Fruit fly (Drosophila melanogaster): ENCODE measurements around the gene Mkrn1.

Mkrn1 gene

DNA sequence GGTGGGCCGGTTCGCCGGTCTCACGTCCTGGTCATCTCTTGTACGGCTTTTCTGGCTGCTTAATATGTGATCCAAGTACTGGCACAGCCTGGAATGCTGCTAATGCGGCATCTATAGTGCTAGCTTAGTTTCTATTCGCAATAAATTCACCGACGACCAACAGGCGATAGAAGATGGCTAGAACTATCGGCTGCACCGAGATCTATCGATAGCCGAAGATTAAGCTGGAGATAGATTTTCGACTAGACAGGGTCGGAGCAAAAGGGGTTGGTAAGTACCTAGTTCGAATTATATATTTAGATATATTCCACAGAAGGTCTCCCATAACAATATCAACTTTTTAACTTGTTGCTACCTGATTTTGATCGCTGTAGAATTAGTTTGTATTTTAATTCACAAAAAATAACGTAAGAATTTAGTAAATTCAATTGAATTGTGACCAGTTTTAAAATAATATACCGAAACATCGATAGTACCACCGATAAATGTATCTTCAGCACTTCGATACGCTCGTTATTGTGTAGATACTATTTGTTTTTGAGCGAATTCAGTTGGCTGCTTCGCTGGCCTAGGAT lies 26.1 kb downstream of the Mkrn1 start, which contains the start of the genes Glg1 and M6 (continued):
- TF ChIP-seq CG6791 (GFP tag; IDR thresholded peaks at IDR 0.05; ENCODE audit: partially characterized antibody) (peak; percentile 92), dmrt99B (tag; optimal IDR thresholded peaks at IDR 0.05) (peak; percentile 55), Kr (GFP tag; optimal IDR thresholded peaks at IDR 0.05) (no peak), CG33213 (GFP tag; optimal IDR thresholded peaks at IDR 0.05) (peak; percentile 29), wor (GFP tag; IDR thresholded peaks at IDR 0.05) (no peak), Awh (GFP tag; IDR thresholded peaks at IDR 0.05) (no peak), eve (GFP tag; optimal IDR thresholded peaks at IDR 0.05) (no peak), Lpt (GFP tag; optimal IDR thresholded peaks at IDR 0.05) (no peak), Scr (GFP tag; IDR thresholded peaks at IDR 0.05; ENCODE audit: partially characterized antibody) (peak; percentile 96), Xbp1 (GFP tag; optimal IDR thresholded peaks at IDR 0.05) (peak; percentile 75), Bdp1 (GFP tag; optimal IDR thresholded peaks at IDR 0.05) (peak; percentile 38), CG9437 (GFP tag; optimal IDR thresholded peaks at IDR 0.05) (peak; percentile 38), sens-2 (GFP tag; IDR thresholded peaks at IDR 0.05) (peak; percentile 35; the same call in 1 of the 2 replicates), Optix (GFP tag; IDR thresholded peaks at IDR 0.05) (no peak), nom (GFP tag; optimal IDR thresholded peaks at IDR 0.05) (no peak), CG17186 (GFP tag; optimal IDR thresholded peaks at IDR 0.05) (peak; percentile 57), Hr51 (GFP tag; optimal IDR thresholded peaks at IDR 0.05) (peak; percentile 55 to 62), CG14667 (GFP tag; IDR thresholded peaks at IDR 0.05) (peak; percentile 15; the same call in 1 of the 2 replicates), tna (GFP tag; IDR thresholded peaks at IDR 0.05; ENCODE audit: partially characterized antibody) (peak; percentile 94), CG6765 (GFP tag; optimal IDR thresholded peaks at IDR 0.05) (no peak), Xrp1 (GFP tag; IDR thresholded peaks at IDR 0.05) (peak; percentile 74), Jarid2 (GFP tag; optimal IDR thresholded peaks at IDR 0.05) (peak; percentile 40), her (GFP tag; optimal IDR thresholded peaks at IDR 0.05) (no peak), hkb (optimal IDR thresholded peaks at IDR 0.05) (no peak), hkb (GFP tag; IDR thresholded peaks at IDR 0.05) (peak; percentile 68), knrl (GFP tag; IDR thresholded peaks at IDR 0.05; ENCODE audit: partially characterized antibody) (peak; percentile 96), CG33557 (GFP tag; optimal IDR thresholded peaks at IDR 0.05) (peak; percentile 54), jing (GFP tag; optimal IDR thresholded peaks at IDR 0.05) (no peak), CG7372 (GFP tag; IDR thresholded peaks at IDR 0.05) (peak; percentile 54; the same call in 1 of the 2 replicates), Sox100B (GFP tag; optimal IDR thresholded peaks at IDR 0.05) (peak; percentile 42), Antp (GFP tag; optimal IDR thresholded peaks at IDR 0.05) (peak; percentile 64), Dref (GFP tag; IDR thresholded peaks at IDR 0.05) (peak; percentile 89), E2f1 (GFP tag; IDR thresholded peaks at IDR 0.05) (0 out of 2 replicates have a peak, but pooled peaks have one; percentile 21), CG2202 (tag; optimal IDR thresholded peaks at IDR 0.05) (peak; percentile 62), CkIIα-i1 (GFP tag; IDR thresholded peaks at IDR 0.05) (no peak), CG10209 (GFP tag; optimal IDR thresholded peaks at IDR 0.05) (peak; percentile 55), CG16779 (GFP tag; IDR thresholded peaks at IDR 0.05) (no peak), HLHmδ (GFP tag; optimal IDR thresholded peaks at IDR 0.05) (no peak), CG11504 (tag; optimal IDR thresholded peaks at IDR 0.05) (peak; percentile 81), tx (GFP tag; optimal IDR thresholded peaks at IDR 0.05) (peak; percentile 36), trh (GFP tag; optimal IDR thresholded peaks at IDR 0.05) (peak; percentile 23), Ravus (GFP tag; IDR thresholded peaks at IDR 0.05) (0 out of 2 replicates have a peak, but pooled peaks have one; percentile 12), kay (GFP tag; optimal IDR thresholded peaks at IDR 0.05) (peak; percentile 46), Pdp1 (GFP tag; optimal IDR thresholded peaks at IDR 0.05) (peak; percentile 51 to 64), sim (GFP tag; IDR thresholded peaks at IDR 0.05) (no peak), Atf3 (GFP tag; optimal IDR thresholded peaks at IDR 0.05) (peak; percentile 32), PHDP (tag; optimal IDR thresholded peaks at IDR 0.05) (peak; percentile 53), seq (GFP tag; IDR thresholded peaks at IDR 0.05) (no peak), Rfx (GFP tag; IDR thresholded peaks at IDR 0.05) (peak; percentile 85), vfl (GFP tag; optimal IDR thresholded peaks at IDR 0.05) (peak; percentile 57)

All from whole organism, embryonic.